Worm (Caenorhabditis elegans): ENCODE results near the gene C31H1.1.

C31H1.1 gene

ce11 chrIV:5817459-5817858, 20.2 kb downstream of the C31H1.1 start:
- TF ChIP-seq spr-1 (tag; optimal IDR thresholded peaks at IDR 0.05) (peak; percentile 50), zag-1 (tag; optimal IDR thresholded peaks at IDR 0.05) (no peak), dmd-6 (GFP tag; IDR thresholded peaks at IDR 0.05) (peak; percentile 69), nhr-77 (tag; optimal IDR thresholded peaks at IDR 0.05) (peak; percentile 9), nhr-76 (tag; optimal IDR thresholded peaks at IDR 0.05) (no peak), lir-3 (tag; optimal IDR thresholded peaks at IDR 0.05) (no peak), hmg-1.1 (GFP tag; IDR thresholded peaks at IDR 0.05) (peak; percentile 61), mep-1 (tag; optimal IDR thresholded peaks at IDR 0.05) (peak; percentile 56), lsy-2 (tag; optimal IDR thresholded peaks at IDR 0.05) (peak in 1 of 2 experiments; percentile 55), mes-2 (tag; optimal IDR thresholded peaks at IDR 0.05; ENCODE audit: poor library complexity, severe bottlenecking) (no peak), daf-8 (GFP tag; IDR thresholded peaks at IDR 0.05) (no peak), nhr-28 (tag; optimal IDR thresholded peaks at IDR 0.05) (peak; percentile 87), lin-1 (GFP tag; IDR thresholded peaks at IDR 0.05) (peak; percentile 81), dmd-8 (GFP tag; IDR thresholded peaks at IDR 0.05) (no peak), nhr-6 (tag; optimal IDR thresholded peaks at IDR 0.05) (peak; percentile 82), mxl-3 (GFP tag; optimal IDR thresholded peaks at IDR 0.05) (peak; percentile 67), unc-62 (GFP tag; optimal IDR thresholded peaks at IDR 0.05 in 1 of 2) (peak in 1 of 2 experiments; percentile 52), unc-62 (tag; optimal IDR thresholded peaks at IDR 0.05) (no peak), pqm-1 (tag; optimal IDR thresholded peaks at IDR 0.05) (peak; percentile 70), ztf-7 (tag; optimal IDR thresholded peaks at IDR 0.05) (no peak), hif-1 (tag; optimal IDR thresholded peaks at IDR 0.05) (peak in 1 of 2 experiments; percentile 15), tag-97 (GFP tag; IDR thresholded peaks at IDR 0.05) (no peak), aha-1 (tag) (peak; percentile 59), rbr-2 (tag; optimal IDR thresholded peaks at IDR 0.05) (peak; percentile 25), nhr-10 (tag; optimal IDR thresholded peaks at IDR 0.05) (no peak), F10B5.3 (tag; optimal IDR thresholded peaks at IDR 0.05) (no peak), ceh-20 (GFP tag; IDR thresholded peaks at IDR 0.05) (no peak), lim-7 (GFP tag; IDR thresholded peaks at IDR 0.05) (no peak), daf-16 (GFP tag; optimal IDR thresholded peaks at IDR 0.05) (peak in 1 of 2 experiments; percentile 23), daf-16 (tag; optimal IDR thresholded peaks at IDR 0.05) (peak; percentile 82), F49E8.2 (tag; optimal IDR thresholded peaks at IDR 0.05; ENCODE audit: borderline replicate concordance) (no peak), mdl-1 (tag; optimal IDR thresholded peaks at IDR 0.05) (peak in 1 of 2 experiments; percentile 52), fos-1 (tag; optimal IDR thresholded peaks at IDR 0.05) (no peak), unc-130 (GFP tag; optimal IDR thresholded peaks at IDR 0.05) (no peak), nhr-48 (tag; optimal IDR thresholded peaks at IDR 0.05) (peak; percentile 77), lin-39 (tag; optimal IDR thresholded peaks at IDR 0.05) (no peak), hlh-30 (tag; optimal IDR thresholded peaks at IDR 0.05; ENCODE audit: insufficient read depth) (peak; percentile 64), lin-38 (GFP tag; IDR thresholded peaks at IDR 0.05) (no peak), dve-1 (tag; optimal IDR thresholded peaks at IDR 0.05; ENCODE audit: insufficient read depth) (peak; percentile 84), D1046.2 (GFP tag; IDR thresholded peaks at IDR 0.05) (no peak), nhr-25 (tag; optimal IDR thresholded peaks at IDR 0.05; ENCODE audit: borderline replicate concordance, insufficient read depth) (peak; percentile 59), F26F4.8 (GFP tag; conservative IDR thresholded peaks at IDR 0.05) (no peak), ceh-82 (tag; optimal IDR thresholded peaks at IDR 0.05) (no peak), nhr-102 (tag; optimal IDR thresholded peaks at IDR 0.05) (peak; percentile 63), fkh-10 (GFP tag; optimal IDR thresholded peaks at IDR 0.05) (no peak), ceh-28 (tag; optimal IDR thresholded peaks at IDR 0.05) (no peak), T20F7.1 (GFP tag; optimal IDR thresholded peaks at IDR 0.05) (no peak)

Data from whole organism, L4 larva.